Worm (Caenorhabditis elegans) whole organism, L1 larva: ENCODE data around the gene C23H3.9.

Experiments
- hlh-17 ChIP-seq: fragments of 200-800 bp; sonication (Bioruptor generic); optimal IDR thresholded peaks from 2 replicates; lab custom pipeline; 2018; ENCODE audit warnings: missing genetic modification characterization, mild to moderate bottlenecking, missing compliant biosample characterization, moderate library complexity, borderline replicate concordance
- lir-3 ChIP-seq: sonication (generic microtip); optimal IDR thresholded peaks from 2 replicates; lab custom pipeline; 2016; ENCODE audit warnings: mild to moderate bottlenecking, missing genetic modification characterization, moderate library complexity, missing compliant biosample characterization; ENCODE audit not compliant: poor library complexity
- mab-9 ChIP-seq: fragments of 200-800 bp; sonication (Bioruptor generic); IDR thresholded peaks from 2 replicates; pipeline ENCODE4 v1.3.6; 2022; ENCODE audit warnings: missing genetic modification reagents, missing genetic modification characterization, missing compliant biosample characterization
- nhr-11 ChIP-seq: fragments of 150-350 bp; optimal IDR thresholded peaks from 2 replicates; lab custom pipeline; 2014; ENCODE audit warnings: missing biosample characterization, missing genetic modification characterization
- nhr-12 ChIP-seq: sonication (generic microtip); optimal IDR thresholded peaks from 2 replicates; lab custom pipeline; 2017; ENCODE audit warnings: missing biosample characterization, missing genetic modification characterization
- nhr-28 ChIP-seq: fragments of 150-350 bp; optimal IDR thresholded peaks from 2 replicates; lab custom pipeline; 2014; ENCODE audit warnings: missing biosample characterization, missing genetic modification characterization
- skn-1 ChIP-seq: fragments of 150-350 bp; optimal IDR thresholded peaks from 2 replicates; lab custom pipeline; 2014; ENCODE audit warnings: missing biosample characterization, missing genetic modification characterization
- tbx-2 ChIP-seq: sonication (generic microtip); optimal IDR thresholded peaks from 2 replicates; lab custom pipeline; 2016; ENCODE audit warnings: missing genetic modification characterization, missing compliant biosample characterization
- unc-62 ChIP-seq: fragments of 150-350 bp; optimal IDR thresholded peaks from 2 replicates; lab custom pipeline; 2014; ENCODE audit warnings: missing biosample characterization, missing genetic modification reagents, missing genetic modification characterization

DNA sequence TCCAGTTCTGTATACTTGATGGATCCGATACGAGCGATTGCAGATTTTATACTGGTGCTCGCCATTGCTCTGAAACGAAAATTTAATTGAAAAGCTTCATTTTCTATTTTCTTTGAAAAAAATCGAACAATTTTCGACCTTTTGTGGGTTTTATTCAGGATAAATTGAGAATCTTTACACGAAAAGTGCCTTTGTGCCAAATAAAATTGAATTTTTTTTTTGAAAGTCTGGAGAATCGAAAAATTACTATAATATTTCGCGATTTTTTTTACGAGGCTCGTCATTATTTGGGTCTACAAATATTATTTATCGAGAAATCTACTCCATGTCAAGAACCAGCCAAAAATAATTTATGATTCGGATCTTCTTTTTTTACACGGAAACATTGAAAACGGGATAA lies 37.2 kb downstream of the C23H3.9 start, which contains the start of gene F23F1.10:
- no peak for TF ChIP-seq lir-3
- no peak for TF ChIP-seq unc-62 (GFP tag; lab: Kevin White, UChicago)
- no peak for TF ChIP-seq nhr-12
- no peak for TF ChIP-seq tbx-2 (tag; lab: Kevin White, UChicago)
- no peak for TF ChIP-seq nhr-11 (tag; lab: Kevin White, UChicago)
- TF ChIP-seq mab-9 (GFP tag; lab: Robert Waterston, UW): no peak
- no peak for TF ChIP-seq hlh-17 (GFP tag; lab: Kevin White, UChicago)
- TF ChIP-seq skn-1: no peak
- no peak for TF ChIP-seq nhr-28 (tag; lab: Kevin White, UChicago)
